Worm (Caenorhabditis elegans) whole organism, L2 larva: ENCODE results near the gene C56G2.9.
A peak's percentile ranks its signal among the peaks of the same experiment; 100 is the strongest.

ENCODE experiments used
- C34F6.9 ChIP-seq: fragments of 150-350 bp; optimal IDR thresholded peaks from 2 replicates; lab custom pipeline; 2014; ENCODE audit warnings: missing biosample characterization, missing genetic modification characterization
- F13H6.1 ChIP-seq: sonication (generic microtip); optimal IDR thresholded peaks from 2 replicates; lab custom pipeline; 2016; ENCODE audit warnings: missing genetic modification characterization, missing compliant biosample characterization
- R02D3.7 ChIP-seq: fragments of 150-350 bp; optimal IDR thresholded peaks from 2 replicates; lab custom pipeline; 2014; ENCODE audit warnings: missing biosample characterization, missing genetic modification characterization
- Y55F3AM.14 ChIP-seq: fragments of 200-800 bp; sonication (Bioruptor generic); optimal IDR thresholded peaks from 2 replicates; lab custom pipeline; 2018; ENCODE audit warnings: mild to moderate bottlenecking, missing genetic modification characterization, missing compliant biosample characterization
- ZK546.5 ChIP-seq: sonication (generic microtip); optimal IDR thresholded peaks from 2 replicates; lab custom pipeline; 2017; ENCODE audit warnings: missing biosample characterization, missing genetic modification characterization
- alr-1 ChIP-seq: fragments of 150-350 bp; optimal IDR thresholded peaks from 2 replicates; lab custom pipeline; 2014; ENCODE audit warnings: missing biosample characterization, missing genetic modification characterization
- aly-2 ChIP-seq: fragments of 150-350 bp; optimal IDR thresholded peaks from 2 replicates; lab custom pipeline; 2014; ENCODE audit warnings: missing biosample characterization, missing genetic modification characterization
- ama-1 ChIP-seq: fragments of 150-350 bp; optimal IDR thresholded peaks from 2 replicates; lab custom pipeline; 2018; ENCODE audit warnings: inconsistent platforms
- blmp-1 ChIP-seq: sonication (generic microtip); optimal IDR thresholded peaks from 2 replicates; lab custom pipeline; 2017; ENCODE audit warnings: missing genetic modification characterization, mild to moderate bottlenecking, missing compliant biosample characterization, antibody characterized with exemption, moderate library complexity; ENCODE audit not compliant: insufficient read depth
- ceh-16 ChIP-seq: fragments of 150-350 bp; optimal IDR thresholded peaks from 2 replicates; lab custom pipeline; 2014; ENCODE audit warnings: missing biosample characterization, missing genetic modification characterization
- ceh-82 ChIP-seq: fragments of 150-350 bp; optimal IDR thresholded peaks from 2 replicates; lab custom pipeline; 2014; ENCODE audit warnings: missing biosample characterization, missing genetic modification characterization
- crh-2 ChIP-seq: sonication (generic microtip); optimal IDR thresholded peaks from 2 replicates; lab custom pipeline; 2017; ENCODE audit warnings: missing biosample characterization, missing genetic modification characterization
- dmd-4 ChIP-seq: sonication (generic microtip); optimal IDR thresholded peaks from 2 replicates; lab custom pipeline; 2017; ENCODE audit warnings: missing biosample characterization, missing genetic modification characterization
- egl-27 ChIP-seq: sonication (generic microtip); optimal IDR thresholded peaks from 3 replicates; lab custom pipeline; 2017; ENCODE audit warnings: missing biosample characterization, missing genetic modification reagents, missing genetic modification characterization
- elt-1 ChIP-seq: fragments of 150-350 bp; optimal IDR thresholded peaks from 2 replicates; lab custom pipeline; 2014; ENCODE audit warnings: missing biosample characterization, missing genetic modification characterization
- elt-3 ChIP-seq: sonication (generic microtip); optimal IDR thresholded peaks from 2 replicates; lab custom pipeline; 2017; ENCODE audit warnings: missing biosample characterization, missing genetic modification characterization
- fos-1 ChIP-seq: fragments of 150-350 bp; optimal IDR thresholded peaks from 2 replicates; lab custom pipeline; 2014; ENCODE audit warnings: missing biosample characterization, missing genetic modification characterization
- gmeb-1 ChIP-seq: fragments of 150-350 bp; optimal IDR thresholded peaks from 2 replicates; lab custom pipeline; 2014; ENCODE audit warnings: missing biosample characterization, missing genetic modification characterization
- lin-11 ChIP-seq: fragments of 150-350 bp; sonication (generic microtip); optimal IDR thresholded peaks from 2 replicates; lab custom pipeline; 2014; ENCODE audit warnings: missing biosample characterization, missing genetic modification characterization, inconsistent platforms, mixed read lengths
- lin-13 ChIP-seq: fragments of 150-350 bp; optimal IDR thresholded peaks from 2 replicates; lab custom pipeline; 2014; ENCODE audit warnings: missing biosample characterization, missing genetic modification reagents, missing genetic modification characterization
- lin-39 ChIP-seq: fragments of 150-350 bp; optimal IDR thresholded peaks from 2 replicates; lab custom pipeline; 2014; ENCODE audit warnings: missing biosample characterization, missing genetic modification reagents, missing genetic modification characterization
- lsy-2 ChIP-seq, 2 experiments: fragments of 150-350 bp in 1 of 2; sonication (generic microtip) in 1 of 2; optimal IDR thresholded peaks; 2 replicates each; lab custom pipeline; 2014 to 2017; ENCODE audit warnings: missing biosample characterization in 2 of 2, missing genetic modification characterization in 2 of 2
- mab-5 ChIP-seq: fragments of 150-350 bp; optimal IDR thresholded peaks from 2 replicates; lab custom pipeline; 2014; ENCODE audit warnings: missing biosample characterization, missing genetic modification characterization
- mbf-1 ChIP-seq: sonication (generic microtip); optimal IDR thresholded peaks from 2 replicates; lab custom pipeline; 2017; ENCODE audit warnings: missing biosample characterization, missing genetic modification characterization
- mdl-1 ChIP-seq, 2 experiments: fragments of 150-350 bp in 1 of 2; sonication (generic microtip) in 1 of 2; optimal IDR thresholded peaks; 2 replicates each; lab custom pipeline; 2017; ENCODE audit warnings: missing biosample characterization in 2 of 2, missing genetic modification characterization in 2 of 2
- nhr-10 ChIP-seq: sonication (generic microtip); optimal IDR thresholded peaks from 2 replicates; lab custom pipeline; 2017; ENCODE audit warnings: missing biosample characterization, missing genetic modification characterization
- nhr-11 ChIP-seq: fragments of 150-350 bp; optimal IDR thresholded peaks from 2 replicates; lab custom pipeline; 2014; ENCODE audit warnings: missing biosample characterization, missing genetic modification characterization
- nhr-12 ChIP-seq: fragments of 150-350 bp; optimal IDR thresholded peaks from 2 replicates; lab custom pipeline; 2014; ENCODE audit warnings: missing biosample characterization, missing genetic modification characterization
- nhr-129 ChIP-seq: fragments of 150-350 bp; optimal IDR thresholded peaks from 2 replicates; lab custom pipeline; 2014; ENCODE audit warnings: missing biosample characterization, missing genetic modification characterization
- nhr-21 ChIP-seq: fragments of 150-350 bp; optimal IDR thresholded peaks from 2 replicates; lab custom pipeline; 2014; ENCODE audit warnings: missing biosample characterization, missing genetic modification characterization
- nhr-23 ChIP-seq: fragments of 150-350 bp; optimal IDR thresholded peaks from 2 replicates; lab custom pipeline; 2014; ENCODE audit warnings: missing biosample characterization, missing genetic modification reagents, missing genetic modification characterization
- nhr-237 ChIP-seq: fragments of 150-350 bp; optimal IDR thresholded peaks from 2 replicates; lab custom pipeline; 2014; ENCODE audit warnings: missing biosample characterization, missing genetic modification characterization
- nhr-25 ChIP-seq: fragments of 150-350 bp; sonication (generic microtip); optimal IDR thresholded peaks from 3 replicates; lab custom pipeline; 2014; ENCODE audit warnings: missing biosample characterization, missing genetic modification characterization
- nhr-6 ChIP-seq: fragments of 150-350 bp; optimal IDR thresholded peaks from 2 replicates; lab custom pipeline; 2014; ENCODE audit warnings: missing biosample characterization, missing genetic modification characterization
- nhr-77 ChIP-seq: fragments of 150-350 bp; optimal IDR thresholded peaks from 2 replicates; lab custom pipeline; 2014; ENCODE audit warnings: missing biosample characterization, missing genetic modification characterization
- peb-1 ChIP-seq: fragments of 150-350 bp; optimal IDR thresholded peaks from 2 replicates; lab custom pipeline; 2014; ENCODE audit warnings: missing biosample characterization, missing genetic modification characterization
- sem-4 ChIP-seq: fragments of 150-350 bp; optimal IDR thresholded peaks from 2 replicates; lab custom pipeline; 2014; ENCODE audit warnings: missing biosample characterization, missing genetic modification reagents, missing genetic modification characterization
- skn-1 ChIP-seq: sonication (generic microtip); optimal IDR thresholded peaks from 2 replicates; lab custom pipeline; 2017; ENCODE audit warnings: missing biosample characterization, missing genetic modification characterization
- sma-3 ChIP-seq: sonication (generic microtip); optimal IDR thresholded peaks from 2 replicates; lab custom pipeline; 2016; ENCODE audit warnings: missing genetic modification reagents, missing genetic modification characterization, missing compliant biosample characterization
- sma-9 ChIP-seq, 2 experiments: fragments of 150-350 bp in 1 of 2; sonication (generic microtip) in 1 of 2; optimal IDR thresholded peaks; 2 replicates each; lab custom pipeline; 2014 to 2016; ENCODE audit warnings: missing genetic modification characterization in 2 of 2, mild to moderate bottlenecking in 1 of 2, missing biosample characterization in 1 of 2, missing compliant biosample characterization in 1 of 2, missing genetic modification reagents in 1 of 2, moderate library complexity in 1 of 2
- snpc-4 ChIP-seq: fragments of 150-350 bp; optimal IDR thresholded peaks from 2 replicates; lab custom pipeline; 2014; ENCODE audit warnings: missing biosample characterization, missing genetic modification characterization
- unc-39 ChIP-seq: fragments of 150-350 bp; optimal IDR thresholded peaks from 2 replicates; lab custom pipeline; 2014; ENCODE audit warnings: missing biosample characterization, missing genetic modification characterization
- unc-55 ChIP-seq: fragments of 150-350 bp; sonication (generic microtip); optimal IDR thresholded peaks from 3 replicates; lab custom pipeline; 2014; ENCODE audit warnings: missing biosample characterization, missing genetic modification reagents, missing genetic modification characterization
- unc-62 ChIP-seq: fragments of 150-350 bp; optimal IDR thresholded peaks from 2 replicates; lab custom pipeline; 2014; ENCODE audit warnings: missing biosample characterization, missing genetic modification reagents, missing genetic modification characterization
- zag-1 ChIP-seq: fragments of 150-350 bp; optimal IDR thresholded peaks from 2 replicates; lab custom pipeline; 2014; ENCODE audit warnings: missing biosample characterization, missing genetic modification characterization
- ztf-1 ChIP-seq: fragments of 200-800 bp; sonication (Bioruptor generic); conservative IDR thresholded peaks from 2 replicates; pipeline ENCODE4 v1.3.6; 2022; ENCODE audit warnings: missing genetic modification characterization, missing compliant biosample characterization
- ztf-11 ChIP-seq: sonication (generic microtip); optimal IDR thresholded peaks from 2 replicates; lab custom pipeline; 2017; ENCODE audit warnings: missing biosample characterization, missing genetic modification characterization
- ztf-4 ChIP-seq: fragments of 150-350 bp; optimal IDR thresholded peaks from 2 replicates; lab custom pipeline; 2014; ENCODE audit warnings: missing biosample characterization, missing genetic modification characterization

Gene C56G2.9

DNA sequence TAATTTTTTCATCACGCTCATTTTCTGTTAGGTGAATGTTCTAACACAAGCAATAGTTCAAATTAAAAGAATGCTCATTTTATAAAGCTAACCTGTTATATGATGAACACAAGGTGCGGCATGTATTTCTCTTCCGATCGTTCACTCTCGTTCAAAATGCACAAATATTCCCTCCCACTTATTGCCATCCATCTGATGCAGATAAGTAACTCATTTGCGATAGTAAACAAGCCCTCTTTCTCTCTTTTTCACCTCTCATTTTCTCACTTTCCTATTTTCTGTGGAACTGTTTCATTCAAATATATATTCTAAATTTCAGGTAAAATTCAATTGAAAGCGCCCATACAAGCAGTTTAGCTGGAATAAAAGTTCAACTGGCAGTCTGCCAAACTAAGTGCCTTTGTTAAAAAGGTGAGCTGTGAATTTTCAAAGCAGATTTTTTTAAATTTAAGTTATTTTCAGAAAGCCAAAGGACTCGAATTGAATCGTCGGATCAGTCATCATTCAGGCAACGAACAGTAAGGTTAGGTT lies 2.9 kb upstream of the C56G2.9 start, which contains the start of the genes trmt-10C.2 and C56G2.22:
Gene trmt-10C.2, plus strand, starts transcription at position 314 of the 531 bp plus-strand sequence.
Gene C56G2.22, plus strand, starts transcription at position 481 of the 531 bp plus-strand sequence.
- TF ChIP-seq C34F6.9 (tag; lab: Kevin White, UChicago) = peak; percentile 1
- no peak for TF ChIP-seq lsy-2 (tag; optimal IDR thresholded peaks at IDR 0.05; lab: Kevin White, UChicago)

DNA sequence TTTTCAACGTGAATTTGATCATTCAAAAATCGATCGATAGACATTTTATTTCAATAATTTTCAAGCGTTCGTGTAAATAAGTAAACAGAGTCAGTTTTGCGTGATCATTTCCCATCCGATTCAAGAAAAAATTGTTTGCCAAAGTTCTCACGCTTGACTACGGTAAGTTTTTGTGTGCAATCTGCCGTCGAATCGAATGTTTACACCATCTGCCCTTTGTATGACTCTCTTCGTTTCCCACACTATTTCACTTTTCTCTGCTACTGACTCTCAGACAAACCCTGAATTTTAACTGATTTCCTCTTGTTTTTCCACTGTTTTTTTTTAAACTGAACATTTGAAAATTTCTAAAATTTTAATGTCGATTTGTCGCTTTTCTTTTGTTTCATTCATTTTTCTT lies 1.6 kb upstream of the C56G2.9 start:
- TF ChIP-seq crh-2 (tag; lab: Kevin White, UChicago) (peak; percentile 90), egl-27 (tag; lab: Kevin White, UChicago) (peak; percentile 65), alr-1 (tag; lab: Kevin White, UChicago) (no peak), sma-9 (GFP tag; optimal IDR thresholded peaks at IDR 0.05; lab: Kevin White, UChicago) (peak; percentile 72), sma-9 (tag; optimal IDR thresholded peaks at IDR 0.05; lab: Kevin White, UChicago) (no peak), mdl-1 (tag; optimal IDR thresholded peaks at IDR 0.05; lab: Kevin White, UChicago) (peak in 1 of 2 experiments; percentile 2), lin-39 (no peak), lin-11 (tag; lab: Kevin White, UChicago) (peak; percentile 3), peb-1 (tag; lab: Kevin White, UChicago) (no peak), blmp-1 (tag; lab: Kevin White, UChicago) (peak; percentile 34), nhr-10 (tag; lab: Kevin White, UChicago) (peak; percentile 53), aly-2 (tag; lab: Kevin White, UChicago) (no peak), nhr-237 (tag; lab: Kevin White, UChicago) (no peak), nhr-21 (tag; lab: Kevin White, UChicago) (peak; percentile 66), ZK546.5 (tag; lab: Kevin White, UChicago) (no peak), ztf-1 (GFP tag; lab: Robert Waterston, UW) (no peak), F13H6.1 (peak; percentile 87), ceh-82 (tag; lab: Kevin White, UChicago) (no peak), R02D3.7 (peak; percentile 22), ama-1 (peak; percentile 53), nhr-129 (tag; lab: Kevin White, UChicago) (peak; percentile 93), zag-1 (peak; percentile 45), C34F6.9 (tag; lab: Kevin White, UChicago) (peak; percentile 94), mab-5 (peak; percentile 53), elt-1 (tag; lab: Kevin White, UChicago) (no peak), fos-1 (tag; lab: Kevin White, UChicago) (peak; percentile 81), skn-1 (tag; lab: Kevin White, UChicago) (no peak), nhr-6 (tag; lab: Kevin White, UChicago) (peak; percentile 91), ztf-4 (tag; lab: Kevin White, UChicago) (peak; percentile 73), dmd-4 (tag; lab: Kevin White, UChicago) (no peak), nhr-12 (tag; lab: Kevin White, UChicago) (no peak), lin-13 (GFP tag; lab: Kevin White, UChicago) (peak; percentile 84), unc-55 (GFP tag; lab: Kevin White, UChicago) (peak; percentile 95), unc-39 (tag; lab: Kevin White, UChicago) (no peak), ztf-11 (tag; lab: Kevin White, UChicago) (no peak), unc-62 (GFP tag; lab: Kevin White, UChicago) (no peak), snpc-4 (tag; lab: Kevin White, UChicago) (peak; percentile 45), Y55F3AM.14 (GFP tag; lab: Kevin White, UChicago) (peak; percentile 29), ceh-16 (no peak), lsy-2 (tag; optimal IDR thresholded peaks at IDR 0.05; lab: Kevin White, UChicago) (peak; percentile 96 to 98), sem-4 (tag; lab: Kevin White, UChicago) (peak; percentile 85), nhr-11 (tag; lab: Kevin White, UChicago) (no peak), mbf-1 (tag; lab: Kevin White, UChicago) (no peak), nhr-77 (no peak), nhr-25 (peak; percentile 83), gmeb-1 (tag; lab: Kevin White, UChicago) (peak; percentile 75), sma-3 (peak; percentile 74), elt-3 (no peak), nhr-23 (no peak)
- TF ChIP-seq, all 48 proteins: peak for 27
